Fruit fly (Drosophila melanogaster): ENCODE measurements around the gene Arp5.

The Arp5 gene

DNA sequence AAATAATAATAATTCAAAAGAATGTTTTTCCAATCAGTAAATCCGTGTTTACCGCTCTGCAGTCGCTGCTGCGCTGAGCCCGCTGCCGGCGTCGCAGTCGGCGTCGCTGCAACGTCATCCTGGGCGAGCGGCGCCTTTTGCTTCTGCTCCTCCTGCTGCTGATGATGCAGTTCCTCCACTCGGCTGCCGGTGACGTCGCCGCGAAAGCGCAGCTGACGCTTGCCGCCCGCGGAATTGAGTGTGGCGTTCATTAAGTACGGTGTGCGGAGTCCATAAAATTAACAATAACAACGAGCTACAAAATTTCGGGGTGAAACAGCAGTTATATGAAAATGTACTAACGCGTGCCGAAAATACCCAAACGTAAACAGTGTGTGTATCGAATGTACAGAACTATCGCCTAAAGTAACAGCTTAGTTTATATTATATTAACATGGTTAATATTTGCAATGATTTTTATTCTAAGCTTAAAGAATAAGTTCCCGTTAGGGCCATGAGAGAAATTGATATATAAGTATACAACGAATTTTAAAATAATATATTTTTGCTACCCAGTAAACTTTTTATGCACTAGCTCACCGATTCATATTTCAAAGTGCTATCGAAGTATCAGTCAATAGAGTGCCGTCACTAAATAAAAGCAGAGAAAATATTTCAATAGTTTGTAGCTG, 21.1 kb upstream of the Arp5 start, which contains the start of the genes CG7218 and Cbp20 (continued):
- TF ChIP-seq CG12299 (tag; optimal IDR thresholded peaks at IDR 0.05) = peak; percentile 48
- no peak for TF ChIP-seq CG9876 (GFP tag; optimal IDR thresholded peaks at IDR 0.05)
- no peak for TF ChIP-seq yki (optimal IDR thresholded peaks at IDR 0.05)
- TF ChIP-seq CG3847 (GFP tag; IDR thresholded peaks at IDR 0.05) = peak; percentile 82
- peak; percentile 49 for TF ChIP-seq cwo (GFP tag; optimal IDR thresholded peaks at IDR 0.05)
- TF ChIP-seq Atf6 (GFP tag; IDR thresholded peaks at IDR 0.05) = peak; percentile 59
- peak; percentile 67 for TF ChIP-seq CG1233 (GFP tag; optimal IDR thresholded peaks at IDR 0.05)
- peak; percentile 26 to 58 for TF ChIP-seq Hr51 (GFP tag; optimal IDR thresholded peaks at IDR 0.05)
- no peak for TF ChIP-seq org-1 (GFP tag; optimal IDR thresholded peaks at IDR 0.05)
- peak; percentile 63 for TF ChIP-seq caup (GFP tag; optimal IDR thresholded peaks at IDR 0.05; ENCODE audit: severe bottlenecking)
- TF ChIP-seq E2f2 (GFP tag; IDR thresholded peaks at IDR 0.05) = peak; percentile 44; the same call in 1 of the 2 replicates
- no peak for TF ChIP-seq hkb (optimal IDR thresholded peaks at IDR 0.05)
- peak; percentile 59 for TF ChIP-seq hkb (GFP tag; IDR thresholded peaks at IDR 0.05)
- no peak for TF ChIP-seq CG30431 (GFP tag; optimal IDR thresholded peaks at IDR 0.05)
- TF ChIP-seq aop (GFP tag; IDR thresholded peaks at IDR 0.05) = no peak
- TF ChIP-seq kni (GFP tag; optimal IDR thresholded peaks at IDR 0.05) = peak; percentile 19
- TF ChIP-seq tgo (GFP tag; IDR thresholded peaks at IDR 0.05) = peak; percentile 62
- peak; percentile 79 for TF ChIP-seq Bgb (GFP tag; IDR thresholded peaks at IDR 0.05; ENCODE audit: partially characterized antibody)
- TF ChIP-seq Aef1 (GFP tag; IDR thresholded peaks at IDR 0.05) = peak; percentile 69; the same call in 2 of the 3 replicates
- TF ChIP-seq Hand (GFP tag; optimal IDR thresholded peaks at IDR 0.05) = no peak
- TF ChIP-seq croc (GFP tag; conservative IDR thresholded peaks at IDR 0.05) = peak; percentile 23; the same call in 1 of the 3 replicates
- peak; percentile 43 for TF ChIP-seq tup (GFP tag; optimal IDR thresholded peaks at IDR 0.05)
- TF ChIP-seq hbn (GFP tag; IDR thresholded peaks at IDR 0.05; ENCODE audit: partially characterized antibody) = peak; percentile 76
- peak; percentile 14 for TF ChIP-seq luna (GFP tag; optimal IDR thresholded peaks at IDR 0.05)
- peak; percentile 54 for TF ChIP-seq Blimp-1 (GFP tag; optimal IDR thresholded peaks at IDR 0.05)
- TF ChIP-seq Usf (GFP tag; optimal IDR thresholded peaks at IDR 0.05) = peak; percentile 18
- peak; percentile 76 for TF ChIP-seq CG34224 (GFP tag; IDR thresholded peaks at IDR 0.05; ENCODE audit: partially characterized antibody)
- TF ChIP-seq CG10321 (GFP tag; IDR thresholded peaks at IDR 0.05) = 0 out of 2 replicates have a peak, but pooled peaks have one; percentile 33
- peak; percentile 67 for TF ChIP-seq MESR4 (GFP tag; optimal IDR thresholded peaks at IDR 0.05)
- peak; percentile 75 for TF ChIP-seq vfl (GFP tag; optimal IDR thresholded peaks at IDR 0.05)
- TF ChIP-seq bigmax (GFP tag; optimal IDR thresholded peaks at IDR 0.05) = no peak
- peak; percentile 48; the same call in 1 of the 2 replicates for TF ChIP-seq sens-2 (GFP tag; IDR thresholded peaks at IDR 0.05)
- TF ChIP-seq ara (GFP tag; IDR thresholded peaks at IDR 0.05) = 0 out of 2 replicates have a peak, but pooled peaks have one; percentile 22
- peak; percentile 85 for TF ChIP-seq CG16813 (GFP tag; IDR thresholded peaks at IDR 0.05; ENCODE audit: partially characterized antibody)
- peak; percentile 64 for TF ChIP-seq phol (tag; optimal IDR thresholded peaks at IDR 0.05)
- no peak for TF ChIP-seq Hr39 (optimal IDR thresholded peaks at IDR 0.05)
- no peak for TF ChIP-seq CG5180 (GFP tag; optimal IDR thresholded peaks at IDR 0.05)
- no peak for TF ChIP-seq Tbp (GFP tag; optimal IDR thresholded peaks at IDR 0.05)
- peak; percentile 34 for TF ChIP-seq CG1647 (GFP tag; optimal IDR thresholded peaks at IDR 0.05)
- peak; percentile 18 for TF ChIP-seq CG1529 (GFP tag; optimal IDR thresholded peaks at IDR 0.05)
- TF ChIP-seq Hmr (GFP tag; optimal IDR thresholded peaks at IDR 0.05) = peak; percentile 70
- peak; percentile 32 for TF ChIP-seq D19A (tag; optimal IDR thresholded peaks at IDR 0.05)
- TF ChIP-seq jigr1 (GFP tag; IDR thresholded peaks at IDR 0.05) = 0 out of 3 replicates have a peak, but pooled peaks have one; percentile 23
- TF ChIP-seq CG8281 (tag; optimal IDR thresholded peaks at IDR 0.05) = no peak
- peak; percentile 71 for TF ChIP-seq PHDP (tag; optimal IDR thresholded peaks at IDR 0.05)
- TF ChIP-seq CG31224 (GFP tag; IDR thresholded peaks at IDR 0.05) = peak; percentile 65
- TF ChIP-seq CG16779 (GFP tag; IDR thresholded peaks at IDR 0.05) = peak; percentile 73
- peak; percentile 64 for TF ChIP-seq CG15601 (tag; optimal IDR thresholded peaks at IDR 0.05)
- TF ChIP-seq CG18764 (GFP tag; optimal IDR thresholded peaks at IDR 0.05) = peak; percentile 47
